Fruit fly (Drosophila melanogaster) whole organism, larva: ENCODE measurements around the gene CG31735.
A peak's percentile ranks its signal among the peaks of the same experiment; 100 is the strongest.

Experiments used
- noc ChIP-seq: fragments of 200-800 bp; sonication (Bioruptor generic); optimal IDR thresholded peaks from 3 replicates; lab custom pipeline; 2019; ENCODE audit warnings: missing biosample characterization, mild to moderate bottlenecking, missing genetic modification characterization, moderate library complexity

Gene CG31735

DNA sequence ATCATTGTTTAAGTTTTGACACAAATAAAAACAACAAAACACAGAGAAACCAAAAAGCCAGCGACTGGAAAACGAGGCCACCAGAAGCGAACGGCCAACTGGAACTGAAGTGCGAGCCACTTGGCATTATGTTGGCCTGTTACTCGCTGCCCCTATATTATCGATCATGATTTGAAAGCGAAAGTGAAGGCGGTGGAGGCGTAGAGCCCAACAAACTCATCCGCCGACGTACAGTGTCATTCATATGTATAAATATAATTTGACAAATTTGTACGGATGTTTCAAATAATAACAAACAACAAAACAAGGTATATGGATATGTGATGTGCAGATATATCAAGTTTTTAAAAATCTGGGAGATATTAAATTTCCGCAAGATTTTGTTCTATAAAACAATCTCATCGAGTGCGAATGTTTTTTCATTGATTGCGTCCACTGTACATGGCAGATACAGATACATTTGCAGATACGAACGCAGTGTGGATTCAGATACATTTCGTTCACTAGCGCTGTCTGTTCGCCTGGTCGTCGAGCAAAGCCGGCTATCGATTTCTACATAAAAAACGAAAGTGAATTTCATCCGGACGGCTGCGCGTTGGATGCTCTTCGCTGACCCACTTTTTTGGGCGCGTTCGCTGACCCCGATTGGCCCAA is 15.8 kb downstream of the CG31735 start:
- TF ChIP-seq noc, result peak; percentile 87

DNA sequence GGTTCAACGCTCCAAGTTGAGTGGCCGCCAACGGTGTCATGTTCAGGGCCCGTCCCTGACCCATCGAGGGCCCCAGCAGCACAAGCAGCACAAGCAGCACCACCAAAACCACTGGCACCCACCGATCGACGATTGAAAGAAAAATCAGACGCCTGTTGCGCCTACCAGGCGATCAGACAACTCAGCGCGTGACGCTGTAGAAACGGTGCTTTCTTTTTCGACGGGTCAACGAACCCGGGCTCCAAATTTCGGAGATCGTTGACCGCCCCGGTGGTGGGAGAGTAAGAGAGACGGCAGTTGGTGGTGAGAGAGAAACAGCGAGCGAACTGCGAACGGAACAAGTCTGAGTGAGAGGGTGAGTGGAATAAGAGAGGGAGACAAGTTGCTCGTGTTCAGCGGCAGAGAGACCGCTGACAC is 16.3 kb downstream of the CG31735 start:
- no peak for TF ChIP-seq noc

DNA sequence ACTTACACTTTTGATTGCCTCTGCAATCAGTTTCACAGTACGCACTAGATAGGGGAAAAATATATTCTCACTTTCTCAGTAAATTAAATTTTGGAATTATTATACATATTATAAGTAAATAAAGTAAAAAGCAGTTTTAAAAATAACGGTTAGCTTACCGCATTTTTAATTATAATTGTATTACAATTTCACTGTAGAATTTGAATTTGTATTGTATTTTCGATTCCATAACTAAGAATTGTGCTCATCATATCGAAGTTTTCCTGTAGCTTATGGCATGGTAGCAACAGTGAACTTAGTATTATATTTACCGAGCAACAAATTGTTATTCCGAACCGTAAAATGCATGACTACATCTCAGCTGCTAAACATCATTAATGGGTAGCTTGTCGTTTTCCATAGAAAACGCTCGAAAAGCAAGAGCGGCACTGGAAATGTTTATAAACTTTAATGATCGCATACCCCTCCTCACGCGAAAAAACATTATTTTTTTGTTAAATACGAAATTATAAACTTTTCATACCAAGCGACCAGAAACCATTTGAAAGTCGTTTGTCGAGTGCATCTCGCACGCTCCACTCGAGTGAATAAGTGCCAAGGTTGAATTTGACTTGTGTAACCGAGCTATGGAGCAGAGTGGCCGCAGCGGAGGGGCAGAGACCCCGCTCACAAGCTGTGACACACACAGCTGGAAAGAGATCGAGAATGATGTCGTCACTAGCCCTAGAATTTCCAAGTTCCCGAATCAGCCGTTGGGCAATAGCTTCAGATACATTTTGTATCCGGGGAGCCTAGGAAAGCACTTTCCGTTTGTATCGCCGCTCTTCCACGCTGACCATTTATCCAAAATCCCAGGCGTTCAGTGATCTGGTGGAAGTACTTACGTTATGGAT is 17.0 kb downstream of the CG31735 start:
- TF ChIP-seq noc, result peak; percentile 97

DNA sequence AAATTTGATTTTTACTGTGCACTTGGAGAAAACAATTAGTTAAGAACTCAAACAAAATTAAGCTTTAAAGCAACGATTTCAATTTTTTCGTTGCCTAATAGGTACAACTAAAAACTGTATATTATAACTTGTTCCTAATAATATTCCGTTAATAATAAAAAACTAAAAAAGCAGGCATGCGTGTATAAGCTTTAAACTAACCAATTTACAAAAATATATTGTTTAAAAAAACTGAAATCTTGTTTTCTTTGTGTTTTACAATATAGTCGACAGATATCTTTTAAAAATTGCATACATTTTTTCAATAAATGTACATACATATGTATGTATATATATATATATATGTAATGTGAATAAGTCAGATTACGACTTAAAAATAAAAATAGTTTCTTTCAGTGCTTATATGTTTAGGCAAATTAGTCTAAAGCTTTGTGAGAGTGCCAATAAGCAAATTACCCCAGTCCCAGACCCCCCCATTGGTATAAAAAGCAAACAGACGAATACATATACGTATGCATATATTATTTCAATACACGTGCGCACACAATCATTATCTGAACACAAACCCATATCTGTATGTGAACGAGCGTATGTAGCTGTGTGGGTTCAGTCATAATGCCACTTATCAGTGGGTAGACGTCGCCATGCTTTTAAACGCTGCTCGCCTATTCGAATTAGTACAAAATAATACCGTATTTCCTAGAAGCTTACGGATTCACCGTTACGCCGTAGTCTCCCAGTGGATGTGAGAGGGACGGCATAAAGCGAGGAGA is 17.8 kb downstream of the CG31735 start:
- peak; percentile 16 for TF ChIP-seq noc

DNA sequence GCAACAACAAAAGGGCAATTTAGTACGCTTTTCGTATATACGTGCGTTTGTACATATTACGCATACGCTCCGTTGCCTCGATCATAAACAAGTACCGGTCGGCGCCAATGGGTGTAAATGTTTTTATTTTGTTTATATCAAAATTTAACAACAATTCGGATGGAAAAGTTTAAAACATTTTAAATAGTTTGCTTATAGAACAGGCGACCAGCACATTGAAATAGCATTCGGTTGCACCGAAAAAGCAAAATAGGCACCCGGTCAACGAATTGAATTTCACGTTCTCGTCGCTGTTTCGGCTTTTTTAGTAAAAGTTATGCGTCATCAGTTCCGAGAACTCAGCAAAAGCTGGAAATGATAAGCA is 18.4 kb downstream of the CG31735 start:
- TF ChIP-seq noc, result peak; percentile 45

DNA sequence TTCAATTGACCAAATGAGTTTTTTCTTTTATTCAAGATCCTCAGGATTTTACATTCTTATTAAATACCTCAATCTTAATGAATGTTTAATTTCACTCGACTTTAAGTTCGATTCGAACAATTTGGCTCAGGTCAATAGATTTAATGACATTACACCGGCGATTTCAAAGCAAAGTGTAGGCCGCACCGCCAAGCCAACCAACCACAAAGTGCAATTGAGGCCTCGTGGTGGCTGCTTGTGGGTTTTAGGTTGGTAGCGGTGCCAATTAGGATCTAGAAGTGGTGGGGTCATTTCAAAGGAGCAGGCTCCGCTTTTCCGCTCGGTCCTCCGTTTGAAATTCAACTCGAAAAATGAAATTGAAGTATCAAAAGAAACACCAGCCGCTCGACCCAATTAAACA is 21.3 kb downstream of the CG31735 start, which contains the start of gene CG13244:
TSS of gene CG13244 (plus strand) at position 301 of the 400 bp plus-strand sequence.
- TF ChIP-seq noc, result no peak

DNA sequence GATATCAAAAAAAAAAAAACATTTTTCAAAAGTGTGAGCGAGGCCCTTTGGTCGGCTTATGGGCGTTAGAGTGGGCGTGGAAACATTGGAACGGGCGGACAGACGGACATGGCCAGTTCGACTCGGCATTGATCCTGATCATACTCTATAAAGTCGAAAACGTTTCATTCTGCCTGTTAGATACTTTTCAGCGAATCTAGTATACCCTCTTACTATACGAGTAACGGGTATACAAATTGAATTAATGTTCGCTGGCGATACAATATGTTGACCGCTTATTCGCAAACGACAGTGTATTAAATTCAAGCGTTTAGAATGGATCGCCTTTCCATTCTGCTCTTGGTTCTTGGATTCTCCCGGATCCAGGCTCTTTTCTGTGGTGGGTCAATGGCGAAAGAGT is 27.8 kb downstream of the CG31735 start, which contains the start of gene CG4793:
TSS of gene CG4793 (plus strand) at position 301 of the 400 bp plus-strand sequence.
- TF ChIP-seq noc, result no peak

DNA sequence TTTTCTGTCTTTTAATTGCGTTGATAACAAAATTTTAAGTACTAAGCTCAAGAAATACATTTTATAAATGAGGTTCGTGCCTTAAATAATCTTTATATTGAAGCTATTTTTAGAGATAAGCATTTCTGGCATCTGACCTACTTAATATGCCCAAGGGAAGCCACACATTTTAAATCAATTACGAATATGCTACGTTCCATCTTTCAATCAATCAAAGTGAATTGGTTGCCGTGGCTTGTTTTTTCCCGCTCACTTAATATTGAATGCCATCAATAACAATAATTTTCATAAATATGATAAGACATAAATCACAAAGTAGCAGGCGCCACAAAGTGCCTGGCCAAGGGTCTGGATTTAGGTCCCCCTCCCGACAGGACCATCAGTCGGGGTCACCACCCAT is 40.9 kb downstream of the CG31735 start:
- no peak for TF ChIP-seq noc

DNA sequence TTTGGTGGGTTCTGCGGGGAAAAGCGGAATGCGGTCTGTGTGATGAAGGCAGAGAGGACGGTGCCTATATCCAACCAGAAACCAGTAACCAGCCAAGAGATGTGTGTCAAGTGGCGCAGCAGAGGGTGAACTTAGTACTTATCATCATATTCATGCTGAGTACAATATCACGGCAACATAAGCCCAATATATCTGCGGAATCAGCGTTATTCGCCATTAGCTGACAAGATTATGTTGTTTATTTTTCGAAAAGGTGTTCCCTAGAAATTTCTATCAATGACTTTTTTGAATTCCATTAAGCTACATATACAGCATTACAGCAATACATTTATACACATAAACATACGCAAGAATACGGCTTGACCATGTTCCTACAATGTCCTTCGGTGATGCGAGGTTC is 45.9 kb downstream of the CG31735 start, which contains the start of gene CG12448:
TSS of gene CG12448 (plus strand) at position 301 of the 400 bp plus-strand sequence.
- no peak for TF ChIP-seq noc
